Worm (Caenorhabditis elegans) whole organism, dauer: ENCODE measurements around the gene C13B4.1.

Source experiments
- unc-62 ChIP-seq: sonication (generic microtip); optimal IDR thresholded peaks from 2 replicates; lab custom pipeline; 2017; ENCODE audit warnings: missing biosample characterization, missing genetic modification reagents, missing genetic modification characterization

Gene C13B4.1

DNA sequence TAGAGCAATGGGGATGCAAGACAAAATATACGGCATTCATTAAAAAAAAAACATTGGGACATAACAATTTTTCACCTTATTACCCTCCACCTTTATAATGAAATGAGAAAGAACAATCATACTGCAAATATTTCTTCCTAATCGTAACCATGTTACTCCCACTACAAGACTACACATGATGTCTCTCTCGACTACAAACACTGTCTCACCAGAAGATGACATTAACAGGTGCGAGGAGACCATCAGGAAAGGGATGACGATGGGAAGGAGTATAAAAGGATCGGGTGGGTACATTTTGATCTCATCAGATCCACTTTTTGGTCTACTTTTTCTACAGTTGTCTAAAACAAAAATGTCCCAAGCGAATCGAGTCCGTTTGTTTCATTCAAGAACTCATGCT, 18.4 kb upstream of the C13B4.1 start, which contains the start of gene dhs-8:
TSS of gene dhs-8 (plus strand) at position 179 of the 400 bp plus-strand sequence.
- no peak for TF ChIP-seq unc-62

DNA sequence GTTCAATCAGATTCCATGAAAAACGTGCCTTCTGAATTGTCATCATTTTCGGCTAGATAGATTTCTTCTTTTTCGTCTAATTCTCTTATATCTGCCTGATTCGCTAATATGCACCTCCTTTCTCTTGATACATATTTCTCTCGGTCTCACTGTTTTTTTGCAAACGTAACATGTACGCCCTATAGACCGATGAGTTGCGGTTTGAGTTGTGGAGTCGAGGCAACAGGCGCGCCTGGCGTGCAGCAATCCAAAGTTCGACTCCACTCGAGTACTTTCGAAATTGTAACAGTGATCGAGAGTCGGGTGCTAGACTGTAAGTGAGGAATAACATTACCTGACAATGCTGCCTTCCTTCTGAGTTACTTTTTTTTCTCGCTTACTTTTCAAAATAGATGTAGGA, 17.4 kb upstream of the C13B4.1 start:
- TF ChIP-seq unc-62 = no peak

DNA sequence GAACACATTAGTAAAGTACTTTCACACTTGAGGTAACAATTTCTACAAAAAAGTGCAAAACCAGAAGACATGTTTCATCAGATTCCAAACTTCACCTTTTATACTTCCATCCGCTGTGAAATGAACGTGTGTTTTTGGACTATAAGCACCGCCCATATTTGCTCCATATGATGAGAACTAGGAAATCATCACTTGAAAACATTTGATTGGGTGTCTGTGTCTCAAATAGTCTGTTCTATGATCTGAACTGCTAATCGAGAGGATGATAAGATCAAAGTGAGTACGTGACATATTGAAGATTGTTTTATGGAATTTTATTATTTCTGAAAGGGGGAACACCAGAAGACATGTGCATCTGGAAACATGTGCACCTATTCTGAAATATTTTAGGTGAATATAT, 15.9 kb upstream of the C13B4.1 start:
- no peak for TF ChIP-seq unc-62

DNA sequence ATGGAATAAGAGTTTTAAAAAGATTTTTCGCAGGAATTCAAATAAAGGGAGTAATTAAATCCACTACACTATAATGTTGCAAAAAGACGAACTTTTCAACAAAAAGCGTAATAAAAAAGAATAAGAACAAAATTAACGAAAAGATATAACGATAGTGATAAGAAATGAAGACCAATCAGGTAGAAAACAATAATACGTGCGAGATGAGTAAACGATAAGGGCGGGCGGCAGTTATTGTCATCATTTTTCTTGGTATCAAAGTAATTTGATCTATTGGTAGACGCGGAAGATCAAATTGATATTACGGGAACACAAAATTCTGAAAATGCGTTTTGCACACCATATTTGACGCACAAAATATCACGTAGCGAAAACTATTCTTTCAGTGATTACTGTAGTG, 15.0 kb upstream of the C13B4.1 start:
- no peak for TF ChIP-seq unc-62

DNA sequence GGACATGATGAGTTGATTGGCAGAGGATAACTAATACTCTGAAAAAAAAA, 14.8 kb upstream of the C13B4.1 start, which contains the start of gene cysl-2:
TSS of gene cysl-2 (minus strand) at position 38 of the 50 bp plus-strand sequence.
- TF ChIP-seq unc-62 = no peak

DNA sequence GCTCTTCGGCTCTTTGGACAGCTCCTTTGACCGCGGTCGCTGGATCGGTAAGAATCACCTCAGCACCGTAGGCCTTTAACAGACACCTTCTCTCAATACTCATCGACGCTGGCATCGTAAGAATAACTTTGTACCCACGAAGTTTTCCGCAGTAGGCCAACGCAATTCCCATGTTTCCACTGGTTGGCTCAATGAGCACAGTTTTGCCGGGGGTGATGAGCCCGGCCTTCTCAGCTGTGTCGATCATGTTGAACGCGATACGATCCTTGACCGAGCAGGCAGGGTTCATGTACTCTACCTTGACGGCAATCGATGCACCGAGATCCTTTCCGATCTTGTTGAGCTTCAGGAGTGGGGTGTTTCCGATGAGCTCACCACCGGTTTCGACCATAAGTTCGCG, 14.6 kb upstream of the C13B4.1 start:
- TF ChIP-seq unc-62 = no peak

DNA sequence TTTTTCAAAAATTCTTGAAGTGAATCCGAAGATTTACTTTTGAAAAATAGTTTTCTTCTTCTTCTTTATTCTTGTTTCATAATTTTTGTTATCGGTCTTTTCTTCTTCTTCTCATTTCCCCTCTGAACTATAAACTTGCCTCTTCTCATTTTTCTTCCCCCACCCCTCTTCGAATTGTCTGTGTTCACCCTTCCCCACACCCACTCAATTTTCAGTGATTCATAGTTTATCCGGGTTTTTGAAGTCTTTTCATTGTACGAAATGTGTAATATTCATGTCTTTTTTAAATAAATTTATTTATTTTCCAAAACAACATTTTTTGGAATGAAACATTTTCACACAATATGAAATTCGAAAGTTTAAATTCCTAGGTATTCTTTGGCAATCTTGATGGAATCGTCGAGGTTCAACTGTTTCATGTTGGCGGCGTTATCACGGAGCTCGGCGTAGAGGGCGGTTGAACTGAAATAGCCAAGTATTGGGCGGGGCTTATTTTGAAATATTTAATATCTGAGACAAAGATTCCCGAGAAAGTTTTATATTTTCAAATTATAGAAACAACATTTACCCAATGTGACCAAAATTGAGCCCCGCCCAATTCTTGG, 13.3 kb upstream of the C13B4.1 start:
- no peak for TF ChIP-seq unc-62

DNA sequence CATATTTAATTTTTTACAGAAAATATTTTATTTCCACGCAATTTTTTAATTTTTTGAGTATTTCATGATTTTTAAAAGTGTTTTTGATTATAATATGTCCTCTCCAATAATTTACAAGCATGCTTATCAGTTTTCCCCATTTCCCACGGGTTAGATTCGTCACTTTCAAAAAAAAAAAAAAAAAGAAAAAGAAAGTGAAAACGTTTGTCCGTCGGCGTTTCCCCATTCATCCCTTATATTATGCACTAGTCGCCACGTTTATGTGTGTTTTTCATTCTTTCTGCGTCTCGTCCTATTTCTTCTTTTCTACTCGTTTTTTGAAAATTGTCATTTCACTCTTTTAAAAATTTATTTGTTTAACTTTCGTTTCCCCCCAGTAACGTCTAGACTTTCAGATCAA, 10.0 kb upstream of the C13B4.1 start, which contains the start of gene vnut-1:
TSS of gene vnut-1 (plus strand) at position 396 of the 400 bp plus-strand sequence.
- TF ChIP-seq unc-62 = no peak

DNA sequence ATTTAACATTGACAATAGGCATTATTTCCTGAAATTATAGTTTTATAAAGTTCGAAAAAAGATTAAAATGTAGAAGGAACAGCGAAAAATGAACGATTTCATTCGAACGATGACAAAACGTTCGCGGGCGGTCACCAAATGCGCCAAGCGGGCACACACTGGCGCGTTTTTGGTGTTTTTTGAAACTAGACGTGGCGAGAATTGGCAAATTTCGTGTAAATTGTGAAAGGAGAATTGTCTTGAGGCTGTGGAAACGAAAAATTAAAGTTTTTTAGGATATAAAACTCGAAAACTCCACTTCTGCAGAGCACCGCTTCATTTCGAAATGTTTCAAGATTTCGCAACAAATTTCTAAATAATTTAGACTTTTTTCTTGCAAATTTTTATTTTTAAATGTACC, 9.2 kb upstream of the C13B4.1 start, which contains the start of gene usp-14:
TSS of gene usp-14 (minus strand) at position 28 of the 400 bp plus-strand sequence.
- no peak for TF ChIP-seq unc-62

DNA sequence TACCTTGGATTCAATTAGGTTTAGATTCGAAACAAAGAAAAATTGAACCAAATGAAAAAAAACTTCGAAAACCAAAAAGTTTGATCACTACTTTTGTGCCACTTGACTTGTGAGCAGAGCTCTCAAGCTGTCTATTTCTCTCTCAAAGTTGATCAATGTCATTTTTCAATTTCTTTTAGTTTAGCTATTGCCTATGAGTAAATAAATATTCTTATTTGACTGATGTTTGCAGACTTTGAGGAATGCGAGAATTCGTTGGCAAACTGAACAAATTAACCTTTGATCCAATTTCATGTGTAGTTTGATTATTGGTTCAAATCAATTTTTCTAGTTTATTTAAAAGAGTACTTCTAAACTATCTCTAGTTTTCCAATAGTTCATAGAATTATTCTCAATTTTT, 4.4 kb upstream of the C13B4.1 start:
- no peak for TF ChIP-seq unc-62

DNA sequence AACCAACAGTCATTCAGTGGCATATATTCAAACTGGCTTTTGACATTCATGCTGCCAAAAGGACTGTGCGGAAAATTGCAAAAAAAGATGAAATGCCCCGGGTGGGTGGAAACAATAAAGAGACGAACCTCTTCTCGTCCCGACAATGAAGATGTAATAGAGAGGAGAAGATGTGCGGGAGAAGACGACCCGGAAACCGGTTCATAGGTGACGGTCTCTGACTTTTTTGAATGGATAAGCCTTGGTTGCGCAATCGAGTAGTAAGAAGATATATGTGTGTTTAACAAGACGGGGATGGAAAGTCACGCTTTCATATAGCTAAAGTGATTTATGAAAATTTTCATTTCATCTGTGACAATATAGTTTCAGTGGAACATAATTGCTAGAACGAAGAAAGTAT, 1.3 kb upstream of the C13B4.1 start:
- TF ChIP-seq unc-62 = no peak

DNA sequence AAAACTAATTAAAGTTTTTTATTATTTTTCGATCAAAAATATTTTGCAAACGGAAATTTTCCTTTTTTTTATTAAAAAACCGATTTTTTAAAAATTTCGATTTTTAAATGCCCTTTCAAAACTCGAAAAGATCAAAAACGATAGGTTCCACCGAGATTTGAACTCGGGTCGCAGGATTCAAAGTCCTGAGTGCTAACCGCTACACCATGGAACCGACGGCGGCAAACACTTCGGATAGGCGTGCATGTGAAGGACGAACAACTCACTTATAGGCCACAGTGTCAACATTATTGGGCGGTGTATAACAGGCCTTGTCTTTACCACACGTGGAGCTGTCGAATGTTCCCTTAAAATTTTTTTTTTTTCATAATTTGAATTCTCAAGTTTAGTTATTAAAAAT, 4.7 kb downstream of the C13B4.1 start:
- TF ChIP-seq unc-62 = no peak

DNA sequence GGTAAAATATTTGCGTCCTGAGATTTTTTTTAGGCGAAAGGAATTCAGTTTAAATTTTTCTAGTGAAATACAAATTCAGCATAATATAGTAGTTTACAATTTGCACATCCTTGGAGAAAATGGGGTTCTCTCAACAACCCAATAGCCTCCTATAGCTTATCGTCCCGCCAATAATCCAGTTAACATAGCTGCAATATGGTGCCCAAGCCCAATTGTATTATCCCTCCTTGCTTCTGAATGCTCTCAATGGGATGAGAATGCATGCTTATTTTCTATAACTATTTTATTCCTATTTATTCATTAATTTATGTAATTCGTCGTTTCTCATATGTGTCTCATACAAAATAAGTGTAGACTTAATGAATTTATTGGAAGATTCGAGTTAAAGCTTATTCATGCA, 9.4 kb downstream of the C13B4.1 start:
- no peak for TF ChIP-seq unc-62

DNA sequence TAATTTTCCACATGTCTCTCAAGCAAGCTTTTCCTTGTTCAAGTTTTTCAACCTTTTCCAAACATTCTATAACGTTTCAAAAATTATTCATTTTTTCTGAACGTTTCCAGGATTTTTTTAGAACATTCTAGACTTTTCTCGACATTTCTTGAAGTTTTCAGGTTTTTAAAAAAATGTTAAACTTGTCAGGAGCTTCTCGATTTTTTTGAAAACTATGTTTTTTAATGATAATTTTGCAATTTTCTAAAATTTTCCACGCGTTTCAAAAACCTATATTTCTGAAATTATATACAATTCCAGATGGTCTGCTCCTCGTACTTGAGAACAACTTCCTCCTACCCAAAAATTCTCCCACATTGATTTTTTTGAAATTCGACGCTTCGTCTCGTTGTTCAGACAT, 24.1 kb downstream of the C13B4.1 start, which contains the start of gene dmsr-6:
TSS of gene dmsr-6 (plus strand) at position 301 of the 400 bp plus-strand sequence.
- no peak for TF ChIP-seq unc-62

DNA sequence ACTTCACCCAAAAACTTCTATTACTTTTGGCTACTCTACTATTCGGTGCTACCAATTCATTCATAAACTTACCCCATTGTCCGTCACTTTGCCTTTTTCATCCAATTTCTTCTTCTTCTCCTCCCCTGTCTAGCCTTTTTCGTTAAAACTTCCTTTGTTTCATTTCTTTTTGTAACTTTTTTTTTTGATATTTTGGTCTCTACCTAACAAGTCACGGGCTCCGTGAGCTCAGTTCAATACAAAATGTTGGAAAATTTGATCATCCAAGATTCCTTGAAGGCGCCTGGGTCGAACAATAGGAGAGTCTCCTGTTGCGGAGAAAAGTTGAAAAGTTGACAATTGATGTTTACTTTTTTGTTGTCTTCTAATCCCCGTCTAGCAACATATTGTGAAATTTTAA, 27.5 kb downstream of the C13B4.1 start:
- TF ChIP-seq unc-62 = no peak

DNA sequence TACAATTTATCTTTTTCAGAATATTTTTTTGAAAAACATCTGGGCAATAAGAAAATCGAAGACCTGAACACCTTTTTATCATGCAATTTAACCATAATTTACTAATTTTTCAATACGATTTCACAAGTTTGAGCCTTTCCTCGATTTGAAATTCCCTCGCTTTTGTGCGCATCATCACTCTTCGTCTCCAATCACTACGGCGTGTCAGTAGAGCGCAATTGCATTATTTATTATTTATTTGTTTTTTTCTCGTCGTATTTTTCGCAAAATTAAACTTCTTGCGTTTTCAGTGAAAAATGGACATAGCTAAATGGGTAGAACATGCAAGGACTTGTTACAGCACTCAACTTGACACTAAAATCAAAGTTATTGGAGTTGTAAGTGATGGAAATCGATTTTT, 38.3 kb downstream of the C13B4.1 start, which contains the start of gene smg-8:
TSS of gene smg-8 (plus strand) at position 266 of the 400 bp plus-strand sequence.
- no peak for TF ChIP-seq unc-62

DNA sequence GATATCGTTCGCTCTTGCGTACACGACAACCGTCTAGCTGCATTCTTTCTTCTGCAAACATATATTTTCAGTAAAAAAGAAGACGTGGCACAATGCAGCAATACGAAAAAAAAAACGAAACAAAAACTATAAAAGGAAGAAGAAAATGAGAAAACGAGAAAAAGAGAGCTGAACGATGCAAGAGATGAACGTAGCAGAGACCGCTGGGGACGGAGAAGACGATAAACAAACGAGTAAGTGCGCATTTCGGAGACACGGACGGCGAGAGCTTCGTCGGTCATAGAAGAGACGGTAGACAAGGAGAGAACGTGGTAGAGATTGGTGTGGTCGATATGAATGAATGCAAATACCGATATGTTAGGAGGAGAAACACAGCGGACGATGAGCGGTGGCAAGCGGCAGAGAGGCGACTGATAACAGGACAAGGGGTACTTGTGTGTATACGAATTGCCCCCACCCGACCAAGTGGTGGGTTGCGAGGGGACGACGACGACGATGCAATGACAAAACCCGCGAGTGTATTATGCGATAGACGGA, 41.4 kb downstream of the C13B4.1 start, which contains the start of gene K04B12.2:
TSS of gene K04B12.2 (minus strand) at position 51 of the 537 bp plus-strand sequence.
- TF ChIP-seq unc-62 = no peak

DNA sequence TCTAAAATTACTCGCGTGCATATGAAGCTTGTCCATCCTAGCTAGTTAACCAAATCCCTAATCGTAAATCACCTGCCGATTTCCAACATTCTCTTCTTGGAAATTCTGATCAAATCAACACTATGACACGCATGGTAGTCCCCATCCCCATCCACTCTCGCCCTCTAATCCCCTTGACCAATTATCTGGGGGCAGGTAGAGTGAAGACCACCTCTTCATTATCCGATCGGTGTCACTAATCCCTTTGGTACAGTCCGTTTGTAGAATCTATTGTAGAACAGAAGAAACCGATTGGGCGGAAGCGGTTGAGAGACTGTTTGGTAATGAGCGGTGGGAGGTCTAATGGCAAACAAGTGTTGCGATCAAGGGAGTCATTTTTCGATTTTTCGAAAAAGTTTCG, 42.3 kb downstream of the C13B4.1 start:
- TF ChIP-seq unc-62 = no peak

DNA sequence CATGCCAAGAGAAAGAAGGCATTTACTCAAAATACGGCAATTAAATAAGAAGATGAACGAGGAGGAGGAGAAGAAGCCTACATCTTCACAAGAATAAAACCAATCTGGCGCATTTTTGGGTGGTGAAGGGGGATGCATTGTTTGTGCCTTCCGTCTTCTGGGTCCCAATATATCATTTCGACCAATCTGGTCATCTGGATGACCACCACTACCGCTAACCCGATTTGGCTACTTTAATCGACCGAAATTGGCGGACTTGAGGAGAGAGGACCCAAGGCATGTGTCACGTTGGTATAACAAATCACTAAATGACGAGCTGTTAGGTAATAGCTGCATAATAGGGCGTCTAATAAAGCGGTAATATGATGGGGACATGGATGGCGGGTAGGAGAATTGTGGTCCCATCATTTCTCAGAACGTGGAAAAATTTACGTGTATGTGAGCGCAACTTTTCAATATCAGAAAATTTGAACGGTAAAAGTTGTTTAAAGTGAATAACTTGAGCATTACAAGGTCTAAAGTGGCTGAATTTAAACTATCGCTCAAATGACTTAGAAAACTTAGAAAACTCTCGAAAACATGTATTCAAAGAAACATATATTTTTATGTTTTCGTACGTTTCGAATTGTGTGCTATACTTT, 45.6 kb downstream of the C13B4.1 start:
- TF ChIP-seq unc-62 = no peak
